Fruit fly (Drosophila melanogaster) whole organism, larva: Measurements from ENCODE around the gene CG42716.
A peak's percentile ranks its signal among the peaks of the same experiment; 100 is the strongest.

ENCODE experiments used
- noc ChIP-seq: fragments of 200-800 bp; sonication (Bioruptor generic); optimal IDR thresholded peaks from 3 replicates; lab custom pipeline; 2019; ENCODE audit warnings: missing biosample characterization, mild to moderate bottlenecking, missing genetic modification characterization, moderate library complexity

The CG42716 gene

DNA sequence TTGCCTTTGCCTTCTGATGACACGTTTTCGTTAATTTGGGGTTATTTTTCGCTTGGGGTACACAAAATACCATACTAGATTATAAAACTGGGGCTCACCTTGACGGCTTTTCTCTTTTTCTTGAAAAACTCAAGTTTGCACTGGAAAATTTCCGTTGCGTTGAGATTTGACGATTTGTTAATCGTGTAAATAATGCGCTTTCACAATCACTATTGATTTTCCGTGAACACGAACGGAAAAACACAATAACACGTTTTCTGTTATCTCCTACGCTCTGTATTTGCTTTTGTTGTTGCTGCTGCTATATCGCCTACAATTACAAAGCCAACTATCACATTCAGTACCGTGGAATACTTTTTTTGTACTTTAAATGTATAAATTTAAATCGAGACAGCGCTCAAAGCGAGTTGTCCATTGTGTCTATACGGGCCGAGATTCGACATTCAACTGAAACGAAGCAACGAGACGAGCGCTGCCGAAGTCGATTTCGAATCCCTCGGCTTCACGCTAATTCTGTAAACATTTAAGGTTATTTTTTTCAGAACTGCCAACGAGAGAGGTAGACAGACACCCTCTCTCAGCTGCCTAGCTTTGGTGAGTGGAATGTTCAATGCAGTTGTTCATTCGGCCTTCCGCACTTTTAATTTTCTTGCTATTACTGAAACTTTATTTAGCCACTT is 12.9 kb downstream of the CG42716 start:
- TF ChIP-seq noc (tag; lab: Kevin White, UChicago): peak; percentile 68

DNA sequence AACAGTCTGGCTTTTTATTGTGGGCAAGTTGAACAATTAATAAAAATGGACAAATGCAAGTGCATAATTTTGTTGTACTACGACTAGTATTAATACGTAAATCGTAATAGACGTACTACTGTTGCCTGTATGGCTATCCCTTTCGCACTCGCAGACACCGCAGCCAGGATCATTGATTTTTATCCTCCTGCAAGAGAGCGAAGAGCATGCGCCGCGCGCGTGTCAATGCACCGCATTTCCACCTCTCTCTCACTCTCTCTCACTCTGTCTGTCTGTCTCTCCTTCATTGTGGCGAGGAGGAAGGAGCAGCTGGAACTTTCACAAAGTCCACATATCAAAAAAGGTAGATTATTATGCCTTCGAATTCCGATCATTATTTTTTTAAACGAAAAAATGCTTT is 13.5 kb downstream of the CG42716 start:
- TF ChIP-seq noc (tag; lab: Kevin White, UChicago): no peak

DNA sequence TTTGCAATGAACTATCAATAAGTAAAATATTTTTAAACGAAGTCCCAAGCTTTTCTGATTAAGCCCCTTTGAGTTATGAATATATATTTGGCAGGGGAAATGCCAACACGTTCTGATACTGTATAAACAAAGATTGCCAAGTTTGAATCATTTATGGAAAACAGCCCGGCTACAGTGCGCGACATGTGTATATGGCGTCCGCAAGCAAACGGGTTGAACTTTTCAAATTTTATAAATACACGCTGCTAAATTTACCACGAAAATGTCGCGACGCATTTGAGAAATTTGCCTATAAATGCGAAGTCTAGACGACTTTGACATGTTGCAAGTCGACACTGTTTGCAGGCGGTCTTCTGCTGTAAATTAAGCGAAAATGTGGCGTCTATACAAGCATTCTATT is 14.5 kb downstream of the CG42716 start:
- peak; percentile 63 for TF ChIP-seq noc (tag; lab: Kevin White, UChicago)

DNA sequence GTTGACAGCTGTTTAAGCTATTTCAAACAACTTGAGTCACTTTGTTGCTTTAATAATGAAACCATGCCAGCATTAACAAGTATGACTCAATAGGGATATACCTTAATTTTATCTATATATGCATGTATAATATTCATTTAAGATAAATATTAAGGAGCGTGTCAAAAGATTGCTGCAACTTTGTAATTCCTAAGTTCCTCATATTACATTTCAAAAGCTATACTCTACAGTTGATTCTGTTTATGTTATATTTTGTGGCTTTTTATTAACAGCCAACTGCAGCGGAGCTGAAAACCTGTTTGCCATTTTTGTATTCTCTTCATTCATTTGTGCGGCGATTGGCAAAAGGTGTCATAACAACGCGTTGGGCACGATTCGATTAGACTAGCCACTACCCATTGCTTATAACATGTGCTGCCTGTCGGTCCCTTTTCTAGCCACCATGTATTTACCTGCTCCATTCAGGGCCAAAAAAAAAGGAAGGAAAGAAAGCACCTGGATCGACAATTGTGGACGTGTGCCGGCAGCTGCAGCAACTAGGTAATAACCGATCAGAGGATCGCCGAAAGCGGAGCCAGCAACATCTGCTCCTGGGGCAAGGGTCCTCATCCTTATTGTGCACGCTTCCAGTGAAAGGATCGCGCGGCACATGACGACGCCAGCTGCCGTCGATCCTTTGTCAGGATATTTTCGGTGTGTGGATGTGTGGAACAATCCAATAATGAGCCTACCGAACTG is 15.3 kb downstream of the CG42716 start:
- no peak for TF ChIP-seq noc (tag; lab: Kevin White, UChicago)

DNA sequence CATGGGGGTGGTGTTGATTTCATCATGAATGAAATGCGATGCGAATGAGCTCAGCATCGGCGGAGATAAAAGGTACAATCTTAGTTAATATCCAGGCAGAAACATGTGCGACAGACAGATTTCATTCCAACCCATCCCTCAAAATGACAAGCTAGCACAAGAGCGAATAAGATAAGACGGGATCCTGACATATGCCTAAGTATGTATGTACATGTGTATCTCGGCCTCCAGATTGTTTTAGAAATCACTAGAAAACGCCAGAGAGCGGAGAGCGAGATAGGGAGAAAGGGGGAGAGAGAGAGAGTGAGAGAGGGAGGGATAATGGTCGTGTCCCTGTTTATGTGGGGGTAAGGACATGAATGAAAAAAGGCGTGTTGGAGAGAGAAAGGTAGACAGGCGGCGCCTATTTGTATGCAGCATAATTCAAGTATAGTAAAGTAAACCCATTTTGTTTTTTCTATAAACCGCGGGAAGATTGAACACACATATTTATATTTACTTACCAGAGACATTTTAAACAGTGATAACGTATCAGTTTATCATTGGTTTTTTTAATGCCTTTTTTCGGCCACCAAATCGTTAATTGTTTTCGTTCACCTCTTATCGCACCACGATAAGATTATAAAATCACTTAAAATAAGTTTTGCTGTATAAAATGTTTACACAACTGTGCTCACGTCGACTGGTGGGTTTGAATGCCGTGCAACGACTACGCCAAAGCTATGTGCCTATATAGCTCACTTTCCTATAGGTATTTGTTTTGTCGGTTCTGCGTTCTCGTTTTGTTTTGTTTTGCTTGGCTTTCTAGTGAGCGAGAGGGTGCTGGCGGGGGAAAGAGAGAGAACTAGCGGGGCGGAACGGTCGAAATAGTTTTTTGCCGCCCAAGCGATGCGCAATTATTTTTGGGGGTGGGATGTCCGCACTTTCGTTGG is 16.6 kb downstream of the CG42716 start:
- TF ChIP-seq noc (tag; lab: Kevin White, UChicago): peak; percentile 63

DNA sequence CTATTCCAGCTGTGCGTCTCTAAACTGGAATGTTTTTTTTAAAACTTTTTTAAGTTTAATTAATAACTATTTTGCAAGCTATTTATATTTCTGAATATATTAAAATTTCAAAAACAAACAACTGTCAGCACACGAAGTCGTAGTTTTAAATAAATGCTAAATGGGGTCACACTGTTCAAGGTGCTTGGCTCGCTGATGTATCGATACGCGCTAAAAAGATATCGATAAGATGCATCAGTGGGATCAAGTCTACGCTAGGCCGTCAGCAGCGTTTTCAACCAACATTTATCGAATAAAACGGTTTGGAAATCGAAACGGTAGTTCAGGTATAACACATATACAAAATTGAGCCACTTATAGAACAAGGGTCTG is 17.3 kb downstream of the CG42716 start, which contains the start of gene Diap1:
Gene Diap1, minus strand, starts transcription at position 148 of the 372 bp plus-strand sequence.
- no peak for TF ChIP-seq noc (tag; lab: Kevin White, UChicago)

DNA sequence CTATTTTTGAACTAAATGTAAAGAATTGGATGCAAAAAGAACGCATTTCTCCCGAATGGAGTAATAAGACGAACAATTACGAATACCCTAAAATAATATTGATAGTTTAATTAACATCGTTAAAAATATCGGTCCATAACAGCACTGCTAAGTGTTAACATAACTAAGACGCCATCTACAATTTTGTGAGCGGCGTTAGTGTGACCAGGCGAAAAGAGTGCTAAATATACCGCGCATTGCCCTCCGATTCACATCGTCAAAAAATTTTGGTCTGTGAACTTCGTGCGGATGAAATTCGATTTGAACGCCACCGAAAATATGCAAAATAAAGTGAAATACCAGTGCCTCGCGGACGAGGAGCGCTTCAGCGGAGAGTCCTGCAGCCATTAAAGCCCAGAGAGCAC is 18.1 kb downstream of the CG42716 start, which contains the start of gene Mbs:
Gene Mbs, plus strand, starts transcription at position 241 of the 404 bp plus-strand sequence.
- peak; percentile 37 for TF ChIP-seq noc (tag; lab: Kevin White, UChicago)

DNA sequence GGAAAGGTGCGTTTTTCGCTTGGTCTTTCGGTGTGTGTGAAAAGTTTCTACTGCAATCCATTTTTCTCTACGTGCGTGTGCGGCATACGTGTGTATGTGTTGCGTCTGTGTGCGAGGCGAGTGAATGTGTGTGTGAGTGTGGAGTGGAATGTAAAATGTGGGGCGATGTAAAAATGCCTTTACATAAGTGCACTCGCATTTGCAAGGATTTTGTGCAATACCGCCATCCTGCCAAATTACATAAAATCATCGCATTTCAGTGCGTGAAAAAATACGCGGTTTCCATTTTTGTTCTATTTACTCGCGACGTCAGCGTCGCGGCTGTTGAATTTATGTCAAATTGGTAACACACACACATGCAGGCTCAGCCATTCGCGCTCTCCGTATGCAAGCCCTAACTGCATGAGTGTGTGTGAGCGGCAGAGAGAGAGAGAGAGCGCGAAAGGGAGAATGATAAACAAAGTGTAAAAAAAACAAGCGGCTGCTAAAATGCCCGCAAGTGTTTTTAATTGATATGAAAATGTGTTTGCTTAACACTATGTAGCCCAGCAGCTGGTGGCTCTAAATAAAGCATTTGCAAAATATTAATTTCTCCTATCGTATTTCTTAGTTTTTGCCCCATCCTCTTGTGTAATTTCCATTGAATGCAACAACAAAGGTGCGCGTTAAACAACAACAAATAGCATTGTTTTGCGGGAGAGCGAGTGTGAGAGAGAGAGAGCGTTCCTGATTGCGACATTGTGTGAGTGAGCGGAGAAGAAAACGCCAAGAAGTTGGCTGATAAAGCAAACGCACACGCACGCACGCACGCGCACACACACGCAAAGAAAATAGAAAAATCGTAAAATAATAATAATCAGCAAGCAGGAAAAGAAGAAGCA is 18.8 kb downstream of the CG42716 start:
- no peak for TF ChIP-seq noc (tag; lab: Kevin White, UChicago)

DNA sequence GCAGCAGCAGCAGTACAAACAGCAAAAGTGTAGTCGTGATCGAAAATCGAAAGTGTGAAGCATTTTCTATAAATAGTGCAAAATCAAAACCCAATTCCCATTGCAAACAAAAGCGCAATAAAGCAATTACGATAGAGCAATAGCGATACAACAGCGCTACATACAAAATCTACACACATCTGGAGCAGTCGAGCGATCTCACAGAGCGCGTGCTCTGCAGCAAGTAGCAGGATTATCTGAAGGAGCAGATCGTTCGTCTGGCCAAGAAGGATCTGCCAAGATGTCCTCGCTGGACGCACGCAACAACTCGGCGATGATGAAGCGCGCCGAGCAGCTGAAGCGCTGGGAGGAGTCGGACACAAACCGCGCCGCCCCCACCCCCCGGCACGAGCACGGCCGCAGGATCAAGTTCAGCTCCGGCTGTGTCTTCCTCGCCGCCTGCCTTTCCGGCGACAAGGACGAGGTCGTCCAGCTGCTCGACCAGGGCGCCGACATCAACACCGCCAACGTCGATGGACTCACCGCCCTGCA is 19.5 kb downstream of the CG42716 start:
- TF ChIP-seq noc (tag; lab: Kevin White, UChicago): no peak

DNA sequence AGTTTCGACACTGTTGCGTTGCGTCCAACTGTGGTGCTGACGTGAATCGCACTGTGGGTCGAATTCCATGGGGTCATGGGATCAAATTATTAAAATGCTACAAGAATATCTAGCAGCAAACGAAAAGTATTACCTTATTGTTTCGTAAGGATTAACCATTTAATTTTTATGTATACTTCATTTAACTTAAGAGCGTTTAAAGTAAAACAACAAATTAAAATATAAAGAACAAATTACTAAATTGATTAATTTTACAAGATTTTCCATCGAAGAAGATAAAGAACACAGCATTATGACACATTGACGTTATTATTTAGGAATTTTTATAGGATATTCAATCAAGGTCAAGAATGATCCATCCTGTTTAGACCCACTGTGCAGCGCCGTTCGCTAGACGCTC is 20.5 kb downstream of the CG42716 start:
- TF ChIP-seq noc (tag; lab: Kevin White, UChicago): peak; percentile 32

DNA sequence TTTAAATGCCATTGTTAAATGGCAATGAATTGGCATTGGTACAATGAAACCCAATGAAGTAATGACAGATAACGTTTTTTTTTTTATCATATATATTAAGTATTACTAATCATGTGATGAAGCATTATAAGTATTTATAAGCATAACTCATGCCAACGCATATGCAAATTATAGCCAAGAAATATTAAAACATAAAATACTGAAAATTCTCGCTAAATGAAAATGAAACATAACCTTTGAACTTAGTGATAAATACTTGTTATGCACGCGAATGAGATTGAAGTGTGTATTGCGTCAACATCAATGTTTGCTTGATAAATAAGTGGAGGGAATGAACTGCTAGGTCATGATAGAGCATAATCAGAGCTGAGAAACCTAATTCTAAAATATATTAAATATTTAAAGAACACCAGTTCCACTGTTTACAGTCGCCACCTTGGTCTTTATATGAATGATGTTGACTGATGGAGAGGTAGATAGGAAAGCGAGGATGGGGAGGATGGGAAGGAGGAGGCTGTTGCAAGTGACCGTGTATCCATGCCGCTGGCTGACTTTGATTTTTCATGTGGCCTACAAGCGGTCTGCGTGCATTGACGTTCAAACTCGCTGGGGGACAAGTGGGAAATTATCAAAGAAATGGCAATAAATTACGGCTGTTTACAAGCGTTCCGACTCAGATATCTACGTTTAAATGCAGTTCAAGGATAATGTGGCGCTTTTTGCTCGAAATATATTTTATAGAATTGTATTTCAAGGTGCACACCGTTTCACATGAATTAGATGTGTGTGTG is 22.7 kb downstream of the CG42716 start:
- no peak for TF ChIP-seq noc (tag; lab: Kevin White, UChicago)

DNA sequence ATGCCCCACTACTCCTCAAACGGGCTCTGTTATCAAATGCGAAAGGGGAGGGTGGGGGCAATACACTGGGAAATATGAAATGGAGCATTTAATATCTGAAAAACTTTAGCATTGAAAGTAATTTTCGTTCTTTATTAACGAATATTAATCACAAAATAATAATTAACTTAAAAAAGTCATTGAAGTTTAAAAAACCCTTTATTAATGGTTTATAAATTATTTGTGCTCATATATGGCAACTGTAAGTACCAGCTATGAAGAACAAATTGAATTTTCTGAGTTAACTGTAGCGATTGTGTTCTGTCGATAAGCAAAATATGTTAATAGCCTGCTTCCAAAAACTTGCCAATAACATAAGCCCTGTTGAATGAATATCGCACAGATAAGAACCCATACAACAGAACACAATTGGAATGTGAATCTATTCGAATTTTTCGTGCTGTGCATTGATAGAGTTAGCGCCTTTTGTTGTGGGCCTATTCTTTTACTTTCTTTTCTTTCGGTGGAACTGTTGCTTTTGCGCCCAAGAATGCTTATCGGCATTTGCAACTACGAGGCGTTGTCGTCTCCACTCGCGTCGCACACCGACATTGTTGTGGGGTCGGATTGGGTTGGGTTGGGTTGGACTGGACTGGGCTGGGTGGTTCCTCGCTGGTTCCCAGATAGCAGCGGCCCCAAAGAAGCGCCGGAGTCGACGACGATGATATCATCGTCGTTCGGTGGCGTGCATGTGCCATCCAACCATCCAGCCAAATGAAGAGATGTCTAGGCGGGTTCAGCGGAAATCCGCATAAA is 27.4 kb downstream of the CG42716 start:
- TF ChIP-seq noc (tag; lab: Kevin White, UChicago): peak; percentile 89

DNA sequence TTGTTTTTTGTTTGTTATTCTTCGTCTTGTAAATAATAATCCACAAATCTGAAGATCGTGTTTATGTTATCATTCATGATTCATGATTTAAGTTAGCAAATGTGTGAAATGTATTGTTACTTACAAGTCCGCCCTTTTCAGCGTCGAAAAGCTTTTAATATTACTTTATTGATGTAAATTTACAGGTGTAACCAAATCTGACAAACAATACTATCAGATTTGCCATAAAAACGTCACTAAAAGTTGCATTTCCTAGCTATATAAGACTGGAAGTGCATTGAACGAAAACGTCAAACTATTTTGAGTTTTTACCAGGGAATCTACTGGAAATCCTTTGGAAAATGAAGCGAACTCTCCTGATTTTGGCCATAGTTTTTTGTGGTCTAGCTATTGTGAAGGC is 48.7 kb downstream of the CG42716 start, which contains the start of gene CG33258:
Gene CG33258, plus strand, starts transcription at position 301 of the 400 bp plus-strand sequence.
- no peak for TF ChIP-seq noc (tag; lab: Kevin White, UChicago)
